Worm (Caenorhabditis elegans) whole organism, L4 larva: ENCODE results near the gene idpc-4.

Experiments
- dmd-6 ChIP-seq: fragments of 200-800 bp; sonication (Bioruptor generic); IDR thresholded peaks from 2 replicates; pipeline ENCODE4 v1.3.6; 2022; ENCODE audit warnings: missing genetic modification reagents, missing genetic modification characterization, missing compliant biosample characterization
- lin-29 ChIP-seq: fragments of 200-800 bp; sonication (Bioruptor generic); IDR thresholded peaks from 2 replicates; pipeline ENCODE4 v1.3.6; 2022; ENCODE audit warnings: missing genetic modification reagents, missing genetic modification characterization, missing compliant biosample characterization
- nhr-11 ChIP-seq: fragments of 150-350 bp; optimal IDR thresholded peaks from 2 replicates; lab custom pipeline; 2014; ENCODE audit warnings: missing biosample characterization, missing genetic modification characterization
- pha-4 ChIP-seq, 2 experiments: fragments of 150-350 bp in 1 of 2; fragments of 200-800 bp in 1 of 2; sonication (Bioruptor generic) in 1 of 2; IDR thresholded peaks in 1 of 2; optimal IDR thresholded peaks in 1 of 2; 2 replicates each; pipeline versions ENCODE4 v1.3.6 to Lab custom; 2014 to 2022; ENCODE audit warnings: missing genetic modification characterization in 2 of 2, missing genetic modification reagents in 2 of 2, missing biosample characterization in 1 of 2, missing compliant biosample characterization in 1 of 2
- snpc-4 ChIP-seq: fragments of 150-350 bp; optimal IDR thresholded peaks from 2 replicates; lab custom pipeline; 2014; ENCODE audit warnings: missing biosample characterization, missing genetic modification characterization
- zag-1 ChIP-seq: fragments of 150-350 bp; optimal IDR thresholded peaks from 2 replicates; lab custom pipeline; 2014; ENCODE audit warnings: missing biosample characterization, missing genetic modification characterization

- TF ChIP-seq nhr-11 (tag; lab: Kevin White, UChicago), result no peak
- no peak for TF ChIP-seq pha-4 (GFP tag; IDR thresholded peaks at IDR 0.05; lab: Robert Waterston, UW)
- TF ChIP-seq pha-4 (tag; optimal IDR thresholded peaks at IDR 0.05; lab: Kevin White, UChicago), result no peak
- no peak for TF ChIP-seq lin-29 (GFP tag; lab: Robert Waterston, UW)
- no peak for TF ChIP-seq snpc-4 (tag; lab: Kevin White, UChicago)
- no peak for TF ChIP-seq dmd-6
- TF ChIP-seq zag-1 (tag; lab: Kevin White, UChicago), result no peak
Observed at ce11 chrV:9630542-9630941, 5.3 kb downstream of the idpc-4 start.
